Worm (Caenorhabditis elegans) whole organism, midembryonic: ENCODE results near the gene eri-3.

ENCODE experiments used
- T22C8.4 ChIP-seq: fragments of 200-800 bp; sonication (Bioruptor generic); IDR thresholded peaks from 2 replicates; pipeline ENCODE4 v1.3.6; 2022; ENCODE audit warnings: missing genetic modification characterization, missing compliant biosample characterization
- cog-1 ChIP-seq: sonication (generic microtip); optimal IDR thresholded peaks from 2 replicates; lab custom pipeline; 2016; ENCODE audit warnings: missing genetic modification characterization, missing compliant biosample characterization
- flt-1 ChIP-seq: fragments of 200-800 bp; sonication (Bioruptor generic); IDR thresholded peaks from 2 replicates; pipeline ENCODE4 v1.3.6; 2022; ENCODE audit warnings: missing genetic modification characterization, missing compliant biosample characterization
- klf-2 ChIP-seq: fragments of 200-800 bp; sonication (Bioruptor generic); conservative IDR thresholded peaks from 2 replicates; pipeline ENCODE4 v1.3.6; 2022; ENCODE audit warnings: missing genetic modification reagents, missing genetic modification characterization, missing compliant biosample characterization
- med-1 ChIP-seq: sonication (generic microtip); optimal IDR thresholded peaks from 2 replicates; lab custom pipeline; 2017; ENCODE audit warnings: missing genetic modification characterization, mild to moderate bottlenecking, missing compliant biosample characterization, antibody characterized with exemption, missing genetic modification reagents; ENCODE audit not compliant: insufficient read depth
- ref-1 ChIP-seq: fragments of 200-800 bp; sonication (Bioruptor generic); conservative IDR thresholded peaks from 2 replicates; pipeline ENCODE4 v1.3.6; 2022; ENCODE audit warnings: missing genetic modification reagents, missing genetic modification characterization, missing compliant biosample characterization
- tab-1 ChIP-seq: fragments of 200-800 bp; sonication (Bioruptor generic); IDR thresholded peaks from 2 replicates; pipeline ENCODE4 v1.3.6; 2022; ENCODE audit warnings: missing genetic modification characterization, missing compliant biosample characterization
- ztf-23 ChIP-seq: fragments of 200-800 bp; sonication (Bioruptor generic); IDR thresholded peaks from 2 replicates; pipeline ENCODE4 v1.3.6; 2022; ENCODE audit warnings: missing genetic modification reagents, missing genetic modification characterization, missing compliant biosample characterization
- ztf-29 ChIP-seq: fragments of 200-800 bp; sonication (Bioruptor generic); IDR thresholded peaks from 2 replicates; pipeline ENCODE4 v1.3.6; 2022; ENCODE audit warnings: missing genetic modification reagents, missing genetic modification characterization, missing compliant biosample characterization

eri-3 gene

ce11 chrII:1163275-1163674 is 39.9 kb downstream of the eri-3 start, which contains the start of gene T23F4.2:
Gene T23F4.2 (plus strand): TSS chrII:1163575.
- TF ChIP-seq T22C8.4 (GFP tag; lab: Robert Waterston, UW) = no peak
- TF ChIP-seq med-1 (GFP tag; lab: Kevin White, UChicago) = no peak

- TF ChIP-seq T22C8.4 (GFP tag; lab: Robert Waterston, UW) = no peak
- TF ChIP-seq ztf-23 = no peak
- TF ChIP-seq klf-2 (GFP tag; lab: Robert Waterston, UW) = no peak
- no peak for TF ChIP-seq ref-1 (GFP tag; lab: Robert Waterston, UW)
- TF ChIP-seq flt-1 (GFP tag; lab: Robert Waterston, UW) = no peak
- no peak for TF ChIP-seq ztf-29 (GFP tag; lab: Robert Waterston, UW)
- TF ChIP-seq tab-1 (GFP tag; lab: Robert Waterston, UW) = no peak
- TF ChIP-seq med-1 (GFP tag; lab: Kevin White, UChicago) = no peak
- TF ChIP-seq cog-1 (tag; lab: Kevin White, UChicago) = no peak
These were observed 47.5 kb downstream of the eri-3 start for ce11 chrII:1170842-1171241.

- TF ChIP-seq T22C8.4 (GFP tag; lab: Robert Waterston, UW) (no peak), med-1 (GFP tag; lab: Kevin White, UChicago) (no peak), ref-1 (GFP tag; lab: Robert Waterston, UW) (no peak), ztf-23 (no peak), ztf-29 (GFP tag; lab: Robert Waterston, UW) (no peak)
These were observed 48.8 kb downstream of the eri-3 start, which contains the start of gene dlhd-1 for ce11 chrII:1172080-1172575. Gene dlhd-1 (minus strand): TSS chrII:1172130.
